Fruit fly (Drosophila melanogaster): Measurements from ENCODE around the gene CG12877.

dm6 chr3R:27679019-27679418, 27.9 kb upstream of the CG12877 start, which contains the start of gene CG12883:
- no peak for TF ChIP-seq YL-1 (GFP tag; optimal IDR thresholded peaks at IDR 0.05)
- TF ChIP-seq Hr78 (GFP tag; optimal IDR thresholded peaks at IDR 0.05): no peak
- TF ChIP-seq dimm (GFP tag; IDR thresholded peaks at IDR 0.05): no peak
- no peak for TF ChIP-seq CG12155 (GFP tag; optimal IDR thresholded peaks at IDR 0.05)
- TF ChIP-seq pan (optimal IDR thresholded peaks at IDR 0.05): no peak
- TF ChIP-seq pan (GFP tag; optimal IDR thresholded peaks at IDR 0.05 in 1 of 2, IDR thresholded peaks at IDR 0.05 in 1 of 2): no peak
- TF ChIP-seq CG1602 (GFP tag; optimal IDR thresholded peaks at IDR 0.05): no peak
- TF ChIP-seq CG2120 (GFP tag; optimal IDR thresholded peaks at IDR 0.05): no peak
- no peak for TF ChIP-seq wor (GFP tag; IDR thresholded peaks at IDR 0.05)
- TF ChIP-seq CG13287 (GFP tag; IDR thresholded peaks at IDR 0.05; ENCODE audit: partially characterized antibody): no peak; the same call in 1 of the 2 replicates
- TF ChIP-seq dysf (GFP tag; IDR thresholded peaks at IDR 0.05): no peak
- TF ChIP-seq CG7745 (tag; optimal IDR thresholded peaks at IDR 0.05): no peak
- no peak for TF ChIP-seq btn (GFP tag; optimal IDR thresholded peaks at IDR 0.05)
- TF ChIP-seq fd102C (GFP tag; optimal IDR thresholded peaks at IDR 0.05): no peak

All from whole organism, embryonic.